Worm (Caenorhabditis elegans) whole organism, young adult: ENCODE measurements around the gene T11G6.2.

Experiments used
- B0336.3 ChIP-seq: fragments of 200-800 bp; sonication (Bioruptor generic); IDR thresholded peaks from 2 replicates; pipeline ENCODE4 v1.3.6; 2022; ENCODE audit warnings: missing genetic modification characterization, missing compliant biosample characterization
- F22D6.2 ChIP-seq: sonication (generic microtip); optimal IDR thresholded peaks from 2 replicates; lab custom pipeline; 2016; ENCODE audit warnings: mild to moderate bottlenecking, missing genetic modification characterization, missing compliant biosample characterization
- F39B2.1 ChIP-seq: fragments of 200-800 bp; sonication (Bioruptor generic); IDR thresholded peaks from 2 replicates; pipeline ENCODE4 v1.3.6; 2022; ENCODE audit warnings: missing genetic modification reagents, missing genetic modification characterization, missing compliant biosample characterization
- F57C9.4 ChIP-seq: sonication (generic microtip); optimal IDR thresholded peaks from 2 replicates; lab custom pipeline; 2017; ENCODE audit warnings: mild to moderate bottlenecking, missing genetic modification characterization, missing compliant biosample characterization
- T07F8.4 ChIP-seq: sonication (generic microtip); optimal IDR thresholded peaks from 2 replicates; lab custom pipeline; 2016; ENCODE audit warnings: mild to moderate bottlenecking, missing genetic modification characterization, moderate library complexity, missing compliant biosample characterization
- Y53F4B.3 ChIP-seq: fragments of 200-800 bp; sonication (Bioruptor generic); IDR thresholded peaks from 2 replicates; pipeline ENCODE4 v1.3.6; 2022; ENCODE audit warnings: missing genetic modification reagents, missing genetic modification characterization, missing compliant biosample characterization
- Y67H2A.10 ChIP-seq: fragments of 200-800 bp; sonication (Bioruptor generic); conservative IDR thresholded peaks from 2 replicates; pipeline ENCODE4 v1.3.6; 2022; ENCODE audit warnings: missing genetic modification reagents, missing genetic modification characterization, missing compliant biosample characterization
- ZK185.1 ChIP-seq: sonication (generic microtip); optimal IDR thresholded peaks from 2 replicates; lab custom pipeline; 2016; ENCODE audit warnings: mild to moderate bottlenecking, missing genetic modification characterization, missing compliant biosample characterization; ENCODE audit not compliant: poor library complexity, severe bottlenecking
- aptf-2 ChIP-seq: fragments of 200-800 bp; sonication (Bioruptor generic); conservative IDR thresholded peaks from 2 replicates; pipeline ENCODE4 v1.3.6; 2022; ENCODE audit warnings: missing genetic modification reagents, missing genetic modification characterization, missing compliant biosample characterization
- atf-7 ChIP-seq: sonication (generic microtip); optimal IDR thresholded peaks from 2 replicates; lab custom pipeline; 2017; ENCODE audit warnings: mild to moderate bottlenecking, missing genetic modification characterization, missing compliant biosample characterization
- athp-1 ChIP-seq: sonication (generic microtip); optimal IDR thresholded peaks from 2 replicates; lab custom pipeline; 2017; ENCODE audit warnings: mild to moderate bottlenecking, missing genetic modification characterization, missing compliant biosample characterization
- attf-6 ChIP-seq: fragments of 200-800 bp; sonication (Bioruptor generic); IDR thresholded peaks from 2 replicates; pipeline ENCODE4 v1.3.6; 2022; ENCODE audit warnings: missing genetic modification reagents, missing genetic modification characterization, missing compliant biosample characterization
- bed-2 ChIP-seq: fragments of 200-800 bp; sonication (Bioruptor generic); IDR thresholded peaks from 2 replicates; pipeline ENCODE4 v1.3.6; 2022; ENCODE audit warnings: missing genetic modification reagents, missing genetic modification characterization, missing compliant biosample characterization
- ccch-3 ChIP-seq: fragments of 200-800 bp; sonication (Bioruptor generic); optimal IDR thresholded peaks from 2 replicates; lab custom pipeline; 2018; ENCODE audit warnings: mild to moderate bottlenecking, missing genetic modification characterization, missing compliant biosample characterization
- die-1 ChIP-seq: sonication (generic microtip); optimal IDR thresholded peaks from 2 replicates; lab custom pipeline; 2016; ENCODE audit warnings: missing genotype, mild to moderate bottlenecking, missing genetic modification characterization, missing compliant biosample characterization
- dox-1 ChIP-seq: fragments of 200-800 bp; sonication (Bioruptor generic); IDR thresholded peaks from 2 replicates; pipeline ENCODE4 v1.3.6; 2022; ENCODE audit warnings: missing genetic modification reagents, missing genetic modification characterization, missing compliant biosample characterization
- dpff-1 ChIP-seq: sonication (generic microtip); optimal IDR thresholded peaks from 2 replicates; lab custom pipeline; 2017; ENCODE audit warnings: mild to moderate bottlenecking, missing genetic modification characterization, missing compliant biosample characterization
- ekl-4 ChIP-seq: fragments of 200-800 bp; sonication (Bioruptor generic); IDR thresholded peaks from 2 replicates; pipeline ENCODE4 v1.3.6; 2022; ENCODE audit warnings: missing genetic modification reagents, missing genetic modification characterization, missing compliant biosample characterization
- ets-4 ChIP-seq: fragments of 200-800 bp; sonication (Bioruptor generic); optimal IDR thresholded peaks from 2 replicates; lab custom pipeline; 2018; ENCODE audit warnings: mild to moderate bottlenecking, missing genetic modification characterization, missing compliant biosample characterization
- hmg-1.2 ChIP-seq: fragments of 200-800 bp; sonication (Bioruptor generic); IDR thresholded peaks from 2 replicates; pipeline ENCODE4 v1.3.6; 2022; ENCODE audit warnings: missing genetic modification reagents, missing genetic modification characterization, missing compliant biosample characterization
- lin-54 ChIP-seq: fragments of 200-800 bp; sonication (Bioruptor generic); optimal IDR thresholded peaks from 2 replicates; lab custom pipeline; 2018; ENCODE audit warnings: mild to moderate bottlenecking, missing genetic modification characterization, missing compliant biosample characterization
- lir-1 ChIP-seq: fragments of 200-800 bp; sonication (Bioruptor generic); conservative IDR thresholded peaks from 2 replicates; pipeline ENCODE4 v1.3.6; 2022; ENCODE audit warnings: missing genetic modification reagents, missing genetic modification characterization, missing compliant biosample characterization
- mcd-1 ChIP-seq: fragments of 200-800 bp; sonication (Bioruptor generic); IDR thresholded peaks from 2 replicates; pipeline ENCODE4 v1.3.6; 2022; ENCODE audit warnings: missing genetic modification reagents, missing genetic modification characterization, missing compliant biosample characterization
- mel-28 ChIP-seq: sonication (generic microtip); optimal IDR thresholded peaks from 2 replicates; lab custom pipeline; 2016; ENCODE audit warnings: borderline replicate concordance, mild to moderate bottlenecking, missing genetic modification characterization, missing compliant biosample characterization
- nhr-120 ChIP-seq: fragments of 200-800 bp; sonication (Bioruptor generic); IDR thresholded peaks from 2 replicates; pipeline ENCODE4 v1.3.6; 2022; ENCODE audit warnings: missing genetic modification characterization, missing compliant biosample characterization
- nhr-179 ChIP-seq: sonication (generic microtip); optimal IDR thresholded peaks from 2 replicates; lab custom pipeline; 2016; ENCODE audit warnings: mild to moderate bottlenecking, missing genetic modification characterization, missing compliant biosample characterization
- pha-4 ChIP-seq: fragments of 150-350 bp; sonication (generic microtip); optimal IDR thresholded peaks from 2 replicates; lab custom pipeline; 2014; ENCODE audit warnings: missing biosample characterization, missing genetic modification reagents, missing genetic modification characterization
- rec-8 ChIP-seq, 2 experiments: sonication (generic microtip); optimal IDR thresholded peaks; 2 replicates each; lab custom pipeline; 2016; ENCODE audit warnings: mild to moderate bottlenecking in 2 of 2, missing genetic modification characterization in 2 of 2, missing genetic modification reagents in 2 of 2, missing genotype in 2 of 2, missing biosample characterization in 1 of 2, missing compliant biosample characterization in 1 of 2, moderate library complexity in 1 of 2
- repo-1 ChIP-seq: sonication (generic microtip); optimal IDR thresholded peaks from 2 replicates; lab custom pipeline; 2017; ENCODE audit warnings: mild to moderate bottlenecking, missing genetic modification characterization, missing compliant biosample characterization
- sdz-38 ChIP-seq: sonication (generic microtip); optimal IDR thresholded peaks from 2 replicates; lab custom pipeline; 2016; ENCODE audit warnings: missing genotype, missing genetic modification characterization, missing compliant biosample characterization
- snpc-3.4 ChIP-seq: sonication (generic microtip); optimal IDR thresholded peaks from 2 replicates; lab custom pipeline; 2017; ENCODE audit warnings: missing genetic modification characterization, mild to moderate bottlenecking, missing compliant biosample characterization, antibody characterized with exemption, moderate library complexity, missing genotype, missing genetic modification reagents
- sptf-2 ChIP-seq: fragments of 200-800 bp; sonication (Bioruptor generic); optimal IDR thresholded peaks from 2 replicates; lab custom pipeline; 2018; ENCODE audit warnings: mild to moderate bottlenecking, missing genetic modification characterization, missing compliant biosample characterization
- xnd-1 ChIP-seq: sonication (generic microtip); optimal IDR thresholded peaks from 2 replicates; lab custom pipeline; 2016; ENCODE audit warnings: missing genotype, missing genetic modification reagents, missing genetic modification characterization, missing compliant biosample characterization
- zim-3 ChIP-seq: sonication (generic microtip); optimal IDR thresholded peaks from 2 replicates; lab custom pipeline; 2017; ENCODE audit warnings: mild to moderate bottlenecking, missing genetic modification characterization, moderate library complexity, missing compliant biosample characterization
- ztf-18 ChIP-seq: sonication (generic microtip); optimal IDR thresholded peaks from 2 replicates; lab custom pipeline; 2016; ENCODE audit warnings: missing genotype, mild to moderate bottlenecking, missing genetic modification characterization, missing compliant biosample characterization
- ztf-3 ChIP-seq: fragments of 200-800 bp; sonication (Bioruptor generic); optimal IDR thresholded peaks from 2 replicates; lab custom pipeline; 2018; ENCODE audit warnings: mild to moderate bottlenecking, missing genetic modification characterization, missing compliant biosample characterization
- ztf-6 ChIP-seq: fragments of 200-800 bp; sonication (Bioruptor generic); IDR thresholded peaks from 2 replicates; pipeline ENCODE4 v1.3.6; 2022; ENCODE audit warnings: missing genetic modification reagents, missing genetic modification characterization, missing compliant biosample characterization

T11G6.2 gene

DNA sequence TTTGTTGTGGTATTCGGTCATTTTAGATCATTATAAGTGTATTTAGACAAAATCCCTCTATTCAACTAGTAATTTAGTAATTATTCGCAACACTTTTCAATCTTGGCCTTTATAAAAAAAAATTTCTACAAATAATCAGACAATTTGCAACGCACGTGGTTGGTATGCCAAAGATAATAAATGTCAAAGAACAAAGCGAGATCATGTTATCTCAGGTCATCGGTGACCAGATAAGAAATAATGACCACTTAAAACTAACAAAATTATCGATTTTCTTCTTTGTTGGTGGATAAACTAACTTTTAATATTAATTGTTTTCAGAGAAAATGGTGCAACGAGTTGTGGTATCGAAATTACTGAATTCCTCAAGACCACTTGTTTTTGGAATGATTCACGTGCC lies 22.9 kb upstream of the T11G6.2 start, which contains the start of gene F13E9.13:
Gene F13E9.13, plus strand, starts transcription at position 317 of the 400 bp plus-strand sequence.
- TF ChIP-seq ztf-3 (GFP tag; lab: Kevin White, UChicago) (no peak), ets-4 (no peak), atf-7 (tag; lab: Kevin White, UChicago) (no peak), zim-3 (tag; lab: Kevin White, UChicago) (no peak), ztf-18 (tag; lab: Kevin White, UChicago) (no peak), F22D6.2 (tag; lab: Kevin White, UChicago) (no peak), ztf-6 (GFP tag; lab: Robert Waterston, UW) (no peak), athp-1 (no peak), pha-4 (tag; lab: Kevin White, UChicago) (no peak), snpc-3.4 (tag; lab: Kevin White, UChicago) (no peak), hmg-1.2 (GFP tag; lab: Robert Waterston, UW) (no peak), mel-28 (tag; lab: Kevin White, UChicago) (no peak), ekl-4 (no peak), bed-2 (no peak), aptf-2 (no peak)
- TF ChIP-seq, all 124 proteins: peak for 0

DNA sequence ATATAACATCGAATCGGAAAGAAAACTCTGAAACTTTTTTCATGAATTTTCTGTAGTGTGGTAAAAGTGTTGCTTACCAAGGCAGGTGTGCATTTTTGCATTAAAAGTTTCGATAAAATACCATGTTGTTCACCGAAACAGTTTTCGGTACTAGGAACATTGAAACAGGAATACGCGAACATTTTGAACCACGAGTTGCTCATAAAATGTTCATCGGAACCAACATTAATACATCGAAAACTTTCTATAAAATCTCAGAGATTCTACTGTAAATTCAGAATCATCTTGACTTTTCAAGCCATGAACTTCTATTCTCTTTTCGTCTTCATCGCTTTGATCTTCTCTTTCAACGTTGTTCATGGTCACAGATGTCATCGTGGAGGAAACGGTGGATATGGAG lies 22.0 kb upstream of the T11G6.2 start, which contains the start of gene fipr-15:
Gene fipr-15, plus strand, starts transcription at position 301 of the 400 bp plus-strand sequence.
- TF ChIP-seq lir-1 (GFP tag; lab: Robert Waterston, UW) (no peak), sptf-2 (GFP tag; lab: Kevin White, UChicago) (no peak), Y53F4B.3 (GFP tag; lab: Robert Waterston, UW) (no peak), B0336.3 (GFP tag; lab: Robert Waterston, UW) (no peak), nhr-120 (GFP tag; lab: Robert Waterston, UW) (no peak), sdz-38 (tag; lab: Kevin White, UChicago) (no peak), ccch-3 (GFP tag; lab: Kevin White, UChicago) (no peak), dox-1 (GFP tag; lab: Robert Waterston, UW) (no peak), repo-1 (no peak), xnd-1 (tag; lab: Kevin White, UChicago) (no peak), Y67H2A.10 (GFP tag; lab: Robert Waterston, UW) (no peak), F39B2.1 (GFP tag; lab: Robert Waterston, UW) (no peak), hmg-1.2 (GFP tag; lab: Robert Waterston, UW) (no peak), ztf-3 (GFP tag; lab: Kevin White, UChicago) (no peak), dpff-1 (tag; lab: Kevin White, UChicago) (no peak), rec-8 (tag; optimal IDR thresholded peaks at IDR 0.05; lab: Kevin White, UChicago) (no peak), lin-54 (GFP tag; lab: Kevin White, UChicago) (no peak), nhr-179 (tag; lab: Kevin White, UChicago) (no peak), ZK185.1 (no peak), mcd-1 (GFP tag; lab: Robert Waterston, UW) (no peak)

ce11 chrIV:10879542-10879941 lies 21.2 kb upstream of the T11G6.2 start, which contains the start of gene sdz-13:
Gene sdz-13 (minus strand): TSS chrIV:10879642.
- no peak for TF ChIP-seq F57C9.4 (tag; lab: Kevin White, UChicago)
- no peak for TF ChIP-seq snpc-3.4 (tag; lab: Kevin White, UChicago)
- TF ChIP-seq dox-1 (GFP tag; lab: Robert Waterston, UW), result no peak
- no peak for TF ChIP-seq T07F8.4
- no peak for TF ChIP-seq die-1
- no peak for TF ChIP-seq attf-6
- TF ChIP-seq ztf-6 (GFP tag; lab: Robert Waterston, UW), result no peak
